Fruit fly (Drosophila melanogaster) whole organism: ENCODE measurements around the gene betaTub85D.

Source experiments
- CG8478 ChIP-seq: fragments of >200 bp; optimal IDR thresholded peaks from 2 replicates; lab custom pipeline; 2018; ENCODE audit warnings: inconsistent platforms
- pan ChIP-seq: fragments of >200 bp; optimal IDR thresholded peaks from 2 replicates; lab custom pipeline; 2017
- psq ChIP-seq: fragments of >200 bp; optimal IDR thresholded peaks from 2 replicates; lab custom pipeline; 2017
- usp ChIP-seq: fragments of >200 bp; optimal IDR thresholded peaks from 2 replicates; lab custom pipeline; 2017; ENCODE audit warnings: missing biosample characterization, missing genetic modification characterization, mixed read lengths

DNA sequence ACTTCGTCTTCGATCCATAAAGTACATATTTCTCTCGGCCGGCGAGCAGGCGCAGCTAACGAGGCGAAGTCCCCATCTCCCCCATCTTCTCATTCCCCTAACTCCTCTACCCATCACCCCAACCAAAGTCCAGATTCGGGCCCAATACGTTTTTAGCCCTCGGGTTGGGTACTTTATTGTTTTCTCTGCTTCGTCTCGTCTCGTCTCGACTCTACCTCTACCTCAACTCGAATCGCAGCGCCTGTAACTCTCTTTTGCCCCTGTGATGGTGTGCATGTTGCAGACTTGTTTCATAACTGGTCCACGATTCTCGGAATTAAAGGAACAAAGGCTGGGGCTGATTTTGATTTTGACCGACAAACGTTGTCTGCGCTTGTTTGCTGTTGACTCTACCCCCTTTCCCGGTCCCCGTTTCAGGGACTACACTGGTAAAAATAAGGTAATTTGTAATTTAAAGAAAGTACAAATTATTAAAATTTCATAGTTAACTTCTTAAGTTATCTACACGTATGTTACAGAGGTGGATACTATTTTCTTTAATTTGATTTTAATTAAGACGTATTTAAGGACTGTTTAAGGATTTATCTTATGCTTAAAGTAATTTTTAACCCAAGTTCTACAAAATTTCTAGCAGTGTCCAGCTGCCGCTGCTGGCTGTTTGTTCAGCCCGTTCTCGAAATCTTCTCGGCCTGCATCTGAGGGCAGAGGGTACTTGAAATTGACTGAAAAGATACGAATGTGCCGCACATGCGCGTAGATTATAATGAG, 31.3 kb downstream of the betaTub85D start:
- TF ChIP-seq psq (no peak), pan (peak; percentile 64), usp (GFP tag; lab: Kevin White, UChicago) (no peak), CG8478 (no peak)
